Fruit fly (Drosophila melanogaster): ENCODE data around the gene Boh2.

Boh2 gene

DNA sequence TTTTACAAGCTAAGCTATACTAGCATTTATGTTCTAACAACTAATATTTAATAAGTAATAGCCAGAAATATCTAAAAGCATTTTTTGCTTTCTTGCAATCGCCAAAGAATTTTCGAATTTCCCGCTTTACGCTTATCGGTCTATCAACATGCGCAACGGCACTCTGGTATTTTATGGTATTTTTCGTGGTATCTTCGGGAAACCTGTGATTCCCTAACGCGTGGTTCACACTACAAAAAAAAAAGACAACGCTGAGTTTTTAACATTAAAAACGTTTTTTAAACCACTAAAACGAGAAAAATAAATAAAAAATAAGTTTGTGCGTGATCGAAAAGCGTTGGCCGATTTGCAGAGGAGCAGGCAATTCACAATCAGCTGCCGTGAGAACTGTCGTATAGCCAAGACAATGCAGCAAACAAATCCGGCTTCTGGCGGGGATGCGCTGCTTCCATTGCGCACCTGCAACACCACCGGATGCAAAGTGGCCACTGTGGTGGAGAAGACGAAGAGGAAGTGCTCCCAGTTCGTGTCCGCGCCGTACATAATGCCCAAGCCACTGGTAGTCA is at the start of gene Boh2:
TSS of gene Boh2 (plus strand) at position 207 of the 566 bp plus-strand sequence.
- TF ChIP-seq dmrt93B (GFP tag; optimal IDR thresholded peaks at IDR 0.05) = no peak
- no peak for TF ChIP-seq pan (optimal IDR thresholded peaks at IDR 0.05)
- no peak for TF ChIP-seq fru (GFP tag; optimal IDR thresholded peaks at IDR 0.05)
- TF ChIP-seq Hr83 (GFP tag; optimal IDR thresholded peaks at IDR 0.05; ENCODE audit: poor library complexity, severe bottlenecking) = no peak
- TF ChIP-seq ey (GFP tag; optimal IDR thresholded peaks at IDR 0.05) = no peak
- no peak for TF ChIP-seq GATAd (GFP tag; optimal IDR thresholded peaks at IDR 0.05)
- no peak for TF ChIP-seq N (GFP tag; optimal IDR thresholded peaks at IDR 0.05)
- TF ChIP-seq dl (GFP tag; optimal IDR thresholded peaks at IDR 0.05; ENCODE audit: insufficient read depth in 1 of 2, partially characterized antibody in 2 of 2) = no peak
- no peak for TF ChIP-seq Hnf4 (GFP tag; optimal IDR thresholded peaks at IDR 0.05)
- no peak for TF ChIP-seq OdsH (GFP tag; optimal IDR thresholded peaks at IDR 0.05)
- no peak for TF ChIP-seq sv (GFP tag; optimal IDR thresholded peaks at IDR 0.05)
- TF ChIP-seq h (GFP tag; optimal IDR thresholded peaks at IDR 0.05) = no peak
- no peak for TF ChIP-seq usp (GFP tag; optimal IDR thresholded peaks at IDR 0.05)

DNA sequence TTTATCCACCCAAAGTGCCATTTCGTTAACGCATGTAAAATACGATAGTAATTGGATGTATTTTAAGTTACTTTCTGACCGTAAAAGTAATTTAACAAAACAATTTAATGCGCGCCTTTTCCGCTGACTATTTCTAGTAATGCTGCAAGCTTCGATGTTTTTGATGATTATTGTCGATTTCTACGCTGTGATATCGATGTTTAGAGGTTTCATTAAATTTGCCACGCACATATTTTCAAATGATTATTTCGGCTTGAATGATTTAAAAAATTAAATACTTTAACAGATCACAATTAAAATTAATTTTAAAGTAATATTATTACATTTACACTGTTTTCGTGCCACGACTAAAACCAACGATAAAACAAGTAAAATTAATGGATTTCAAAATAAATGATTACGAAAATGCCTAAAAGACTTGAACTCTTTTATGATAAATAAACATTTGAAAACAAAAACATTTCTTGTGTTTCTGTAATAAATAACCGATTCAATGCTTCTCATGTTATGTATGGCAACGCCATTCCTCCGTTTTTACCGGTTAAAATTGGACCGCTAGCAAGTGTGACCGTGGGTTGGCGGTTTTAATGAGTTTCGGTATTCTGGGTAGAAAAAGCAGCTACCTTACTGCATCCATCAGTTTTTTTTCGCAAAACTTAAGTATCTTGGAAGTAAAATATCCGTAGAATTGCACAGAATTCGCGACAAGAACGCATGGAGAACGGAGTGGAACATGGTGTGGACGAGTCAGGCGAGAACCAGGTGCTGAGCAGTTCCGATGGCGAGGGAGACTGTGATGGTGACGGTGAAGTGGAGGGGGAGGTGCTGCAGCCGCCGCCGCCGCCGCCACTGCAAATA is 48.5 kb upstream of the Boh2 start, which contains the start of the genes RfC38 and CG4751:
TSS of gene RfC38 (minus strand) at position 495 of the 858 bp plus-strand sequence.
TSS of gene CG4751 (plus strand) at position 587 of the 858 bp plus-strand sequence.
- TF ChIP-seq HLH106 (tag; optimal IDR thresholded peaks at IDR 0.05) (no peak), CG9705 (GFP tag; optimal IDR thresholded peaks at IDR 0.05) (no peak), GATAd (GFP tag; optimal IDR thresholded peaks at IDR 0.05) (no peak), Myc (optimal IDR thresholded peaks at IDR 0.05) (peak; percentile 47), Abd-B (GFP tag; optimal IDR thresholded peaks at IDR 0.05) (no peak)

DNA sequence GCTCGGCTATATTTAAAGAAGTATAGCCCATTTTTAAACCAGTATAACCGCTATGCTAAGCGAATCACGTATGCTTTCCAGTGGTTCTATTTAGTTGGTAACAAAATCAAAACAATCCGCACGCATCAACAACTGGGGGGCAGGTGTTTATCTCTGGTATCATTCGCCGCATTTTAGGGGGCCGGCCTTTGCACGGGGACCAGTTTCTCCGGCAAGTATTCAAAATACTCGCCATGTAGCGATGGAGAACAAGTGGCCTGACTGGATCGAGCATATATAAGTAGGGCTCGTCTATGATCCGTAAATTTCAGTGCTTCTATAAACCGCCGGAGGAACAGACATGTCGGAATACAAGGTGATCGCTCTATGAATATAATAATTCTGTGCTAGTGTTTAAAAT is 42.7 kb upstream of the Boh2 start, which contains the start of gene hgo:
TSS of gene hgo (plus strand) at position 301 of the 400 bp plus-strand sequence.
- TF ChIP-seq dmrt93B (GFP tag; optimal IDR thresholded peaks at IDR 0.05) (no peak), Hr83 (GFP tag; optimal IDR thresholded peaks at IDR 0.05; ENCODE audit: poor library complexity, severe bottlenecking) (no peak)

DNA sequence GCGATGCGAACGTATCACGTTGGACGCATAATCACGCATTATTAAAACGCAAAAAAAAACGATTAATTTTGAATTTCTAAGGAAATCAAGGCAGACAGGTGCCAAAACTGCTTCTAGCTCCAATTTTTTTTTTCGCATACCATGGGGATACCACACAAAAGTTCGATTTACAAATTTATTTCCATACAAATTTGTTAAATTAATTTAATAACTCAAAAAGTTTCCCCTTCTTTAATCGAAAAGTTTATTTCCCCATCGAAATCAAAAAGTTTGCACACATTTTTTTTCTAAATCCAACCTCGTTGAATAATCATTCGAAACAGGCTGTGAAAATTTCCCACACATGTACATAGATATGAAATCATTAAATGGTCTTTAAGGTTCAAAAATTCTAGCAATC is 33.5 kb upstream of the Boh2 start, which contains the start of gene CG31867:
TSS of gene CG31867 (minus strand) at position 101 of the 400 bp plus-strand sequence.
- TF ChIP-seq jim (GFP tag; optimal IDR thresholded peaks at IDR 0.05) (no peak), sv (GFP tag; optimal IDR thresholded peaks at IDR 0.05) (no peak), Mio (GFP tag; optimal IDR thresholded peaks at IDR 0.05) (no peak), dmrt93B (GFP tag; optimal IDR thresholded peaks at IDR 0.05) (no peak), Dif (GFP tag; optimal IDR thresholded peaks at IDR 0.05; ENCODE audit: partially characterized antibody) (no peak), GATAd (GFP tag; optimal IDR thresholded peaks at IDR 0.05) (no peak), fru (GFP tag; optimal IDR thresholded peaks at IDR 0.05) (no peak), OdsH (GFP tag; optimal IDR thresholded peaks at IDR 0.05) (no peak), dsf (GFP tag; optimal IDR thresholded peaks at IDR 0.05; ENCODE audit: borderline replicate concordance) (no peak), Hr78 (GFP tag; optimal IDR thresholded peaks at IDR 0.05) (no peak), woc (GFP tag; optimal IDR thresholded peaks at IDR 0.05) (no peak), Rel (GFP tag; optimal IDR thresholded peaks at IDR 0.05) (no peak), Rel (tag; optimal IDR thresholded peaks at IDR 0.05) (no peak), foxo (GFP tag; optimal IDR thresholded peaks at IDR 0.05) (no peak), CrebA (GFP tag; optimal IDR thresholded peaks at IDR 0.05; ENCODE audit: borderline replicate concordance) (no peak)

DNA sequence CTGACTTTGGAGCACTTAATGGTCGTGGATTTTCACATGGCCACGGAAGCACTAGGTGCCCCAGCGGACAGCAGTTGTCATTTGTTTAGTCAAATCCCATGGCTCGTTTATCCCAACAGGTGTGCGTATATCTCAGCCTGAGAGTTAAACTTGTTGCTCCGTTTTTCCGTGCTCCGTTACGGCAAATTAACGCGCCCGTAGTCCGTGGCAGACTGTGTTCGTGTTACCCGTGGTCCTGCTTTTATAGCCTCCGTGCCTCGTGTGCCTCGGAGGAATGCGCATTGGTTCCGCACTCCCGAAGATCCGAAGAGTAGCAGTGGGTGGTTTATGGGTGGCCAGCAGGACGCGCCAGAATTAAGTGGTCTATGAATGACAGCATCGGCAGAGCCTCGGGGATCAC is 29.9 kb upstream of the Boh2 start, which contains the start of gene Gyc32E:
TSS of gene Gyc32E (minus strand) at position 133 of the 400 bp plus-strand sequence.
- TF ChIP-seq Sp1 (GFP tag; optimal IDR thresholded peaks at IDR 0.05) (no peak), usp (GFP tag; optimal IDR thresholded peaks at IDR 0.05) (no peak), Myc (optimal IDR thresholded peaks at IDR 0.05) (no peak), CG32264 (GFP tag; optimal IDR thresholded peaks at IDR 0.05) (no peak), h (GFP tag; optimal IDR thresholded peaks at IDR 0.05) (no peak), lola (GFP tag; optimal IDR thresholded peaks at IDR 0.05) (no peak), Hnf4 (GFP tag; optimal IDR thresholded peaks at IDR 0.05) (no peak), Jra (GFP tag; optimal IDR thresholded peaks at IDR 0.05) (no peak), dmrt93B (GFP tag; optimal IDR thresholded peaks at IDR 0.05) (no peak), rgr (GFP tag; optimal IDR thresholded peaks at IDR 0.05) (no peak), psq (GFP tag; optimal IDR thresholded peaks at IDR 0.05) (no peak), CrebA (GFP tag; optimal IDR thresholded peaks at IDR 0.05; ENCODE audit: borderline replicate concordance) (no peak), dsf (GFP tag; optimal IDR thresholded peaks at IDR 0.05; ENCODE audit: borderline replicate concordance) (no peak), pan (optimal IDR thresholded peaks at IDR 0.05) (no peak), Hr78 (GFP tag; optimal IDR thresholded peaks at IDR 0.05) (no peak), br (GFP tag; optimal IDR thresholded peaks at IDR 0.05) (no peak), Vsx2 (GFP tag; optimal IDR thresholded peaks at IDR 0.05; ENCODE audit: partially characterized antibody) (no peak), CG9705 (GFP tag; optimal IDR thresholded peaks at IDR 0.05) (no peak)

All from whole organism, wandering third instar larva.